Fruit fly (Drosophila melanogaster) whole organism, embryonic: ENCODE results near the gene CG45011.
A peak's percentile ranks its signal among the peaks of the same experiment; 100 is the strongest.

Experiments used
- Aef1 ChIP-seq: fragments of 200-800 bp; sonication (Bioruptor generic); IDR thresholded peaks from 3 replicates; pipeline ENCODE4 v1.3.6; 2022; ENCODE audit warnings: missing biosample characterization, missing genetic modification characterization
- CG12104 ChIP-seq: fragments of 200-800 bp; sonication (Bioruptor generic); optimal IDR thresholded peaks from 3 replicates; lab custom pipeline; 2016; ENCODE audit warnings: missing biosample characterization, missing genetic modification characterization
- CG12659 ChIP-seq: fragments of 200-800 bp; sonication (Bioruptor generic); optimal IDR thresholded peaks from 3 replicates; lab custom pipeline; 2017; ENCODE audit warnings: mild to moderate bottlenecking, missing biosample characterization, missing genetic modification reagents, missing genetic modification characterization
- CG14050 ChIP-seq: fragments of 200-800 bp; sonication (Bioruptor generic); IDR thresholded peaks from 3 replicates; pipeline ENCODE4 v1.3.6; 2022; ENCODE audit warnings: missing biosample characterization, missing genetic modification characterization
- CG14667 ChIP-seq: fragments of 200-800 bp; sonication (Bioruptor generic); IDR thresholded peaks from 2 replicates; pipeline ENCODE4 v1.3.6; 2022; ENCODE audit warnings: missing biosample characterization, missing genetic modification characterization
- CG15011 ChIP-seq: fragments of 200-800 bp; sonication (Bioruptor generic); optimal IDR thresholded peaks from 3 replicates; lab custom pipeline; 2018; ENCODE audit warnings: missing biosample characterization, mild to moderate bottlenecking, missing genetic modification characterization
- CG17385 ChIP-seq: fragments of 200-800 bp; sonication (Bioruptor generic); optimal IDR thresholded peaks from 3 replicates; lab custom pipeline; 2018; ENCODE audit warnings: missing biosample characterization, mild to moderate bottlenecking, missing genetic modification characterization
- CG18011 ChIP-seq: fragments of 200-800 bp; sonication (Bioruptor generic); optimal IDR thresholded peaks from 2 replicates; lab custom pipeline; 2017; ENCODE audit warnings: missing biosample characterization, missing genetic modification characterization, mild to moderate bottlenecking, moderate library complexity, missing genotype
- CG18619 ChIP-seq: fragments of 200-800 bp; sonication (Bioruptor generic); optimal IDR thresholded peaks from 3 replicates; lab custom pipeline; 2017; ENCODE audit warnings: missing biosample characterization, mild to moderate bottlenecking, missing genetic modification characterization
- CG2202 ChIP-seq: fragments of 200-800 bp; sonication (Bioruptor generic); optimal IDR thresholded peaks from 2 replicates; lab custom pipeline; 2018; ENCODE audit warnings: missing biosample characterization, mild to moderate bottlenecking, missing genetic modification characterization
- CG30403 ChIP-seq: fragments of 200-800 bp; sonication (Bioruptor generic); optimal IDR thresholded peaks from 3 replicates; lab custom pipeline; 2016; ENCODE audit warnings: missing biosample characterization, missing genetic modification characterization
- CG31365 ChIP-seq: fragments of 200-800 bp; sonication (Bioruptor generic); optimal IDR thresholded peaks from 2 replicates; lab custom pipeline; 2018; ENCODE audit warnings: missing biosample characterization, mild to moderate bottlenecking, missing genetic modification characterization
- CG31388 ChIP-seq: fragments of 200-800 bp; sonication (Bioruptor generic); optimal IDR thresholded peaks from 2 replicates; lab custom pipeline; 2016; ENCODE audit warnings: missing biosample characterization, missing genetic modification characterization
- CG33213 ChIP-seq: fragments of 200-800 bp; sonication (Bioruptor generic); optimal IDR thresholded peaks from 3 replicates; lab custom pipeline; 2016; ENCODE audit warnings: missing biosample characterization, missing genetic modification characterization
- CG34422 ChIP-seq: fragments of 200-800 bp; sonication (Bioruptor generic); IDR thresholded peaks from 3 replicates; pipeline ENCODE4 v1.3.6; 2022; ENCODE audit warnings: missing biosample characterization, missing genetic modification characterization
- CG3847 ChIP-seq: fragments of 200-800 bp; sonication (Bioruptor generic); IDR thresholded peaks from 2 replicates; pipeline ENCODE4 v1.3.6; 2022; ENCODE audit warnings: missing biosample characterization, missing genetic modification characterization
- CG4282 ChIP-seq: fragments of 200-800 bp; sonication (Bioruptor generic); optimal IDR thresholded peaks from 2 replicates; lab custom pipeline; 2016; ENCODE audit warnings: missing biosample characterization, missing genetic modification characterization
- CG4707 ChIP-seq: fragments of 200-800 bp; sonication (Bioruptor generic); optimal IDR thresholded peaks from 2 replicates; lab custom pipeline; 2018; ENCODE audit warnings: missing biosample characterization, mild to moderate bottlenecking, missing genetic modification characterization, moderate library complexity
- CG4730 ChIP-seq: fragments of 200-800 bp; sonication (Bioruptor generic); IDR thresholded peaks from 2 replicates; pipeline ENCODE4 v1.3.6; 2022; ENCODE audit warnings: missing biosample characterization, missing genetic modification characterization
- CG4854 ChIP-seq: fragments of 200-800 bp; sonication (Bioruptor generic); optimal IDR thresholded peaks from 2 replicates; lab custom pipeline; 2016; ENCODE audit warnings: missing biosample characterization, missing genetic modification characterization, inconsistent platforms
- CG6765 ChIP-seq: fragments of 200-800 bp; sonication (Bioruptor generic); optimal IDR thresholded peaks from 3 replicates; lab custom pipeline; 2017; ENCODE audit warnings: missing biosample characterization, mild to moderate bottlenecking, missing genetic modification characterization
- CG8478 ChIP-seq: fragments of >200 bp; optimal IDR thresholded peaks from 2 replicates; lab custom pipeline; 2018
- CG9817 ChIP-seq: fragments of 200-800 bp; sonication (Bioruptor generic); optimal IDR thresholded peaks from 2 replicates; lab custom pipeline; 2018; ENCODE audit warnings: missing biosample characterization, mild to moderate bottlenecking, missing genetic modification characterization, moderate library complexity
- Elba2 ChIP-seq: fragments of 200-800 bp; sonication (Bioruptor generic); optimal IDR thresholded peaks from 3 replicates; lab custom pipeline; 2016; ENCODE audit warnings: missing biosample characterization, missing genetic modification characterization
- Fer1 ChIP-seq: fragments of 200-800 bp; sonication (Bioruptor generic); optimal IDR thresholded peaks from 2 replicates; lab custom pipeline; 2017; ENCODE audit warnings: missing biosample characterization, mild to moderate bottlenecking, missing genetic modification characterization
- Hey ChIP-seq: fragments of 200-800 bp; sonication (Bioruptor generic); optimal IDR thresholded peaks from 3 replicates; lab custom pipeline; 2018; ENCODE audit warnings: missing biosample characterization, mild to moderate bottlenecking, missing genetic modification characterization
- NC2α ChIP-seq: fragments of 200-800 bp; sonication (Bioruptor generic); optimal IDR thresholded peaks from 2 replicates; lab custom pipeline; 2016; ENCODE audit warnings: missing biosample characterization, missing genetic modification characterization
- NFAT ChIP-seq: fragments of 200-800 bp; sonication (Bioruptor generic); IDR thresholded peaks from 2 replicates; pipeline ENCODE4 v1.3.6; 2022; ENCODE audit warnings: missing biosample characterization, missing genetic modification characterization
- Optix ChIP-seq: fragments of 200-800 bp; sonication (Bioruptor generic); IDR thresholded peaks from 3 replicates; pipeline ENCODE4 v1.3.6; 2022; ENCODE audit warnings: missing biosample characterization, missing genetic modification characterization
- Vsx1 ChIP-seq: fragments of 200-800 bp; sonication (Bioruptor generic); optimal IDR thresholded peaks from 2 replicates; lab custom pipeline; 2017; ENCODE audit warnings: missing biosample characterization, mild to moderate bottlenecking, missing genetic modification characterization, missing genetic modification reagents
- Xrp1 ChIP-seq: fragments of 200-800 bp; sonication (Bioruptor generic); IDR thresholded peaks from 2 replicates; pipeline ENCODE4 v1.3.6; 2022; ENCODE audit warnings: missing biosample characterization, missing genetic modification characterization
- cad ChIP-seq: fragments of >200 bp; optimal IDR thresholded peaks from 2 replicates; lab custom pipeline; 2017; ENCODE audit warnings: missing biosample characterization, missing genetic modification characterization
- cato ChIP-seq: fragments of 200-800 bp; sonication (Bioruptor generic); optimal IDR thresholded peaks from 2 replicates; lab custom pipeline; 2016; ENCODE audit warnings: missing biosample characterization, missing genetic modification characterization, borderline replicate concordance
- chinmo ChIP-seq: fragments of 200-800 bp; sonication (Bioruptor generic); IDR thresholded peaks from 4 replicates; pipeline ENCODE4 v1.3.6; 2022; ENCODE audit warnings: missing biosample characterization, missing genetic modification characterization; ENCODE audit not compliant: partially characterized antibody
- corto ChIP-seq: fragments of 200-800 bp; sonication (Bioruptor generic); optimal IDR thresholded peaks from 2 replicates; lab custom pipeline; 2016; ENCODE audit warnings: missing biosample characterization, mild to moderate bottlenecking, missing genetic modification characterization, moderate library complexity
- croc ChIP-seq: fragments of 200-800 bp; sonication (Bioruptor generic); conservative IDR thresholded peaks from 3 replicates; pipeline ENCODE4 v1.3.6; 2022; ENCODE audit warnings: missing biosample characterization, missing genetic modification characterization
- cwo ChIP-seq: fragments of 200-800 bp; sonication (Bioruptor generic); optimal IDR thresholded peaks from 3 replicates; lab custom pipeline; 2017; ENCODE audit warnings: missing biosample characterization, missing genetic modification characterization, mild to moderate bottlenecking, moderate library complexity, missing genetic modification reagents
- fru ChIP-seq: fragments of >200 bp; optimal IDR thresholded peaks from 2 replicates; lab custom pipeline; 2017
- ftz-f1 ChIP-seq: fragments of 200-800 bp; sonication (Bioruptor generic); optimal IDR thresholded peaks from 2 replicates; lab custom pipeline; 2016; ENCODE audit warnings: missing biosample characterization, missing genetic modification characterization
- hbn ChIP-seq: fragments of 200-800 bp; sonication (Bioruptor generic); IDR thresholded peaks from 2 replicates; pipeline ENCODE4 v1.3.6; 2022; ENCODE audit warnings: missing biosample characterization, missing genetic modification characterization; ENCODE audit not compliant: partially characterized antibody
- insv ChIP-seq, 2 experiments: fragments of 200-800 bp; sonication (Bioruptor generic); optimal IDR thresholded peaks; 3 replicates each; lab custom pipeline; 2016 to 2018; ENCODE audit warnings: missing biosample characterization in 2 of 2, missing genetic modification characterization in 2 of 2
- knrl ChIP-seq: fragments of 200-800 bp; sonication (Bioruptor generic); IDR thresholded peaks from 3 replicates; pipeline ENCODE4 v1.3.6; 2022; ENCODE audit warnings: missing biosample characterization, missing genetic modification characterization; ENCODE audit not compliant: partially characterized antibody
- oc ChIP-seq: fragments of 200-800 bp; sonication (Bioruptor generic); optimal IDR thresholded peaks from 2 replicates; lab custom pipeline; 2018; ENCODE audit warnings: missing biosample characterization, mild to moderate bottlenecking, missing genetic modification characterization, moderate library complexity
- p53 ChIP-seq: fragments of 200-800 bp; sonication (Bioruptor generic); optimal IDR thresholded peaks from 2 replicates; lab custom pipeline; 2016; ENCODE audit warnings: missing biosample characterization, missing genetic modification characterization
- pho ChIP-seq: fragments of 200-800 bp; sonication (Bioruptor generic); optimal IDR thresholded peaks from 2 replicates; lab custom pipeline; 2016; ENCODE audit warnings: missing biosample characterization, missing genetic modification characterization
- schlank ChIP-seq: fragments of 200-800 bp; sonication (Bioruptor generic); optimal IDR thresholded peaks from 2 replicates; lab custom pipeline; 2018; ENCODE audit warnings: missing biosample characterization, mild to moderate bottlenecking, missing genetic modification characterization
- sim ChIP-seq: fragments of 200-800 bp; sonication (Bioruptor generic); IDR thresholded peaks from 2 replicates; pipeline ENCODE4 v1.3.6; 2022; ENCODE audit warnings: missing biosample characterization, missing genetic modification characterization
- sima ChIP-seq: fragments of 200-800 bp; sonication (Bioruptor generic); optimal IDR thresholded peaks from 2 replicates; lab custom pipeline; 2016; ENCODE audit warnings: missing biosample characterization, missing genetic modification characterization
- ssp ChIP-seq: fragments of 200-800 bp; sonication (Bioruptor generic); IDR thresholded peaks from 2 replicates; pipeline ENCODE4 v1.3.6; 2022; ENCODE audit warnings: missing biosample characterization, missing genetic modification characterization
- vnd ChIP-seq: fragments of 200-800 bp; sonication (Bioruptor generic); IDR thresholded peaks from 3 replicates; pipeline ENCODE4 v1.3.6; 2022; ENCODE audit warnings: missing biosample characterization, missing genetic modification characterization; ENCODE audit not compliant: partially characterized antibody
- zen2 ChIP-seq: fragments of 200-800 bp; sonication (Bioruptor generic); IDR thresholded peaks from 3 replicates; pipeline ENCODE4 v1.3.6; 2022; ENCODE audit warnings: missing biosample characterization, missing genetic modification characterization; ENCODE audit not compliant: partially characterized antibody

The CG45011 gene

dm6 chr2L:11816376-11816775, 17.5 kb upstream of the CG45011 start (continued):
- TF ChIP-seq ssp (GFP tag; lab: Robert Waterston, UW) (peak; percentile 68), CG4854 (GFP tag; lab: Kevin White, UChicago) (peak; percentile 93), insv (GFP tag; optimal IDR thresholded peaks at IDR 0.05; lab: Kevin White, UChicago) (peak in 1 of 2 experiments; percentile 83), CG14050 (GFP tag; lab: Robert Waterston, UW) (peak; percentile 89), oc (tag; lab: Kevin White, UChicago) (peak; percentile 88), sim (GFP tag; lab: Robert Waterston, UW) (peak; percentile 97), CG30403 (GFP tag; lab: Kevin White, UChicago) (peak; percentile 87), cwo (GFP tag; lab: Kevin White, UChicago) (peak; percentile 76), Optix (GFP tag; lab: Robert Waterston, UW) (peak; percentile 93), p53 (GFP tag; lab: Kevin White, UChicago) (peak; percentile 96), CG31388 (GFP tag; lab: Kevin White, UChicago) (peak; percentile 81), CG12659 (GFP tag; lab: Kevin White, UChicago) (peak; percentile 93), CG18011 (GFP tag; lab: Kevin White, UChicago) (peak; percentile 80), Fer1 (peak; percentile 96), zen2 (GFP tag; lab: Robert Waterston, UW) (no peak), cato (peak; percentile 94), CG8478 (no peak), CG4282 (GFP tag; lab: Kevin White, UChicago) (peak; percentile 82), CG33213 (GFP tag; lab: Kevin White, UChicago) (peak; percentile 98), knrl (GFP tag; lab: Robert Waterston, UW) (0 out of 3 replicates have a peak, but pooled peaks have one; percentile 7), CG18619 (peak; percentile 96), Xrp1 (GFP tag; lab: Robert Waterston, UW) (peak; percentile 82), CG12104 (peak; percentile 89), fru (lab: Kevin White, UChicago) (no peak), NFAT (peak; percentile 91), hbn (GFP tag; lab: Robert Waterston, UW) (no peak), CG34422 (peak; percentile 88), CG14667 (peak; percentile 76; the same call in 1 of the 2 replicates), NC2α (GFP tag; lab: Kevin White, UChicago) (peak; percentile 97), CG2202 (tag; lab: Kevin White, UChicago) (peak; percentile 97), Aef1 (GFP tag; lab: Robert Waterston, UW) (peak; percentile 78), corto (GFP tag; lab: Kevin White, UChicago) (no peak), CG6765 (peak; percentile 98), schlank (tag; lab: Kevin White, UChicago) (peak; percentile 87), chinmo (GFP tag; lab: Robert Waterston, UW) (no peak), Hey (peak; percentile 88), CG15011 (GFP tag; lab: Kevin White, UChicago) (peak; percentile 92), croc (GFP tag; lab: Robert Waterston, UW) (peak; percentile 84), ftz-f1 (peak; percentile 80), CG4730 (GFP tag; lab: Robert Waterston, UW) (peak; percentile 85), vnd (GFP tag; lab: Robert Waterston, UW) (no peak), Vsx1 (GFP tag; lab: Kevin White, UChicago) (peak; percentile 96), CG9817 (tag; lab: Kevin White, UChicago) (peak; percentile 86), CG3847 (peak; percentile 61), pho (peak; percentile 69), CG31365 (tag; lab: Kevin White, UChicago) (peak; percentile 85), CG4707 (GFP tag; lab: Kevin White, UChicago) (peak; percentile 96), cad (no peak), CG17385 (GFP tag; lab: Kevin White, UChicago) (peak; percentile 90), sima (GFP tag; lab: Kevin White, UChicago) (peak; percentile 84), Elba2 (GFP tag; lab: Kevin White, UChicago) (peak; percentile 91)
